Fruit fly (Drosophila melanogaster): ENCODE data around the gene CtsB.

CtsB gene

dm6 chrX:13820310-13821038, 38.5 kb upstream of the CtsB start (continued):
- TF ChIP-seq Mrtf (GFP tag; IDR thresholded peaks at IDR 0.05) (no peak), CG1024 (GFP tag; IDR thresholded peaks at IDR 0.05) (no peak), CG16779 (GFP tag; IDR thresholded peaks at IDR 0.05) (no peak), ftz-f1 (GFP tag; optimal IDR thresholded peaks at IDR 0.05) (no peak), CG1233 (GFP tag; optimal IDR thresholded peaks at IDR 0.05) (peak; percentile 37), B-H2 (GFP tag; optimal IDR thresholded peaks at IDR 0.05) (no peak), CG2116 (GFP tag; optimal IDR thresholded peaks at IDR 0.05) (no peak), Hr39 (optimal IDR thresholded peaks at IDR 0.05) (no peak), Scr (GFP tag; IDR thresholded peaks at IDR 0.05; ENCODE audit: partially characterized antibody) (no peak), CG1792 (GFP tag; optimal IDR thresholded peaks at IDR 0.05) (no peak), CG7839 (tag; optimal IDR thresholded peaks at IDR 0.05) (peak; percentile 40), GATAe (GFP tag; conservative IDR thresholded peaks at IDR 0.05) (no peak), Awh (GFP tag; IDR thresholded peaks at IDR 0.05) (0 out of 2 replicates have a peak, but pooled peaks have one; percentile 48), Rx (GFP tag; IDR thresholded peaks at IDR 0.05) (no peak), CG6254 (GFP tag; optimal IDR thresholded peaks at IDR 0.05) (peak; percentile 19), CG7357 (GFP tag; IDR thresholded peaks at IDR 0.05) (no peak), otp (GFP tag; IDR thresholded peaks at IDR 0.05) (peak; percentile 33; the same call in 1 of the 3 replicates), Fer1 (GFP tag; optimal IDR thresholded peaks at IDR 0.05) (peak; percentile 30), Hmx (GFP tag; optimal IDR thresholded peaks at IDR 0.05) (no peak), Dref (GFP tag; IDR thresholded peaks at IDR 0.05) (no peak), kay (GFP tag; optimal IDR thresholded peaks at IDR 0.05) (no peak), vvl (GFP tag; IDR thresholded peaks at IDR 0.05) (0 out of 2 replicates have a peak, but pooled peaks have one; percentile 8), CG2202 (tag; optimal IDR thresholded peaks at IDR 0.05) (peak; percentile 4), PHDP (tag; optimal IDR thresholded peaks at IDR 0.05) (peak; percentile 22), gcm2 (GFP tag; optimal IDR thresholded peaks at IDR 0.05) (no peak), dan (GFP tag; IDR thresholded peaks at IDR 0.05) (no peak), CG3065 (GFP tag; optimal IDR thresholded peaks at IDR 0.05) (no peak), Elba2 (GFP tag; optimal IDR thresholded peaks at IDR 0.05) (no peak), CG6854 (GFP tag; optimal IDR thresholded peaks at IDR 0.05) (no peak), Meics (GFP tag; optimal IDR thresholded peaks at IDR 0.05) (peak; percentile 16), tin (GFP tag; optimal IDR thresholded peaks at IDR 0.05) (no peak), CG14710 (tag; optimal IDR thresholded peaks at IDR 0.05) (peak; percentile 6), CG33213 (GFP tag; optimal IDR thresholded peaks at IDR 0.05) (no peak), CG17361 (GFP tag; IDR thresholded peaks at IDR 0.05) (peak; percentile 62; the same call in 2 of the 3 replicates), CG3847 (GFP tag; IDR thresholded peaks at IDR 0.05) (no peak), Vsx1 (GFP tag; optimal IDR thresholded peaks at IDR 0.05) (no peak), Rfx (GFP tag; IDR thresholded peaks at IDR 0.05) (peak; percentile 7; the same call in 1 of the 2 replicates), Med (GFP tag) (peak; percentile 39), fd3F (GFP tag; optimal IDR thresholded peaks at IDR 0.05) (no peak), bcd (GFP tag; optimal IDR thresholded peaks at IDR 0.05) (no peak), ara (GFP tag; IDR thresholded peaks at IDR 0.05) (peak; percentile 6; the same call in 1 of the 2 replicates), tio (GFP tag; optimal IDR thresholded peaks at IDR 0.05) (no peak), grau (tag; optimal IDR thresholded peaks at IDR 0.05) (peak; percentile 14), Opbp (GFP tag; IDR thresholded peaks at IDR 0.05; ENCODE audit: partially characterized antibody) (no peak), Oli (tag; optimal IDR thresholded peaks at IDR 0.05) (peak; percentile 34), amos (GFP tag; IDR thresholded peaks at IDR 0.05; ENCODE audit: partially characterized antibody) (no peak), stwl (tag; optimal IDR thresholded peaks at IDR 0.05) (no peak), dimm (GFP tag; IDR thresholded peaks at IDR 0.05) (no peak), row (GFP tag; IDR thresholded peaks at IDR 0.05) (0 out of 3 replicates have a peak, but pooled peaks have one; percentile 17), CG2678 (tag; optimal IDR thresholded peaks at IDR 0.05) (peak; percentile 66), CG4282 (GFP tag; optimal IDR thresholded peaks at IDR 0.05) (no peak)
